Fruit fly (Drosophila melanogaster) ovary, adult (tissue): Measurements from ENCODE around the gene CG34138.

Experiments used
- CG17801 ChIP-seq: fragments of 200-800 bp; optimal IDR thresholded peaks from 2 replicates; lab custom pipeline; 2019; ENCODE audit warnings: missing biosample characterization, mild to moderate bottlenecking, missing genetic modification characterization, moderate library complexity; ENCODE audit not compliant: partially characterized antibody

CG34138 gene

DNA sequence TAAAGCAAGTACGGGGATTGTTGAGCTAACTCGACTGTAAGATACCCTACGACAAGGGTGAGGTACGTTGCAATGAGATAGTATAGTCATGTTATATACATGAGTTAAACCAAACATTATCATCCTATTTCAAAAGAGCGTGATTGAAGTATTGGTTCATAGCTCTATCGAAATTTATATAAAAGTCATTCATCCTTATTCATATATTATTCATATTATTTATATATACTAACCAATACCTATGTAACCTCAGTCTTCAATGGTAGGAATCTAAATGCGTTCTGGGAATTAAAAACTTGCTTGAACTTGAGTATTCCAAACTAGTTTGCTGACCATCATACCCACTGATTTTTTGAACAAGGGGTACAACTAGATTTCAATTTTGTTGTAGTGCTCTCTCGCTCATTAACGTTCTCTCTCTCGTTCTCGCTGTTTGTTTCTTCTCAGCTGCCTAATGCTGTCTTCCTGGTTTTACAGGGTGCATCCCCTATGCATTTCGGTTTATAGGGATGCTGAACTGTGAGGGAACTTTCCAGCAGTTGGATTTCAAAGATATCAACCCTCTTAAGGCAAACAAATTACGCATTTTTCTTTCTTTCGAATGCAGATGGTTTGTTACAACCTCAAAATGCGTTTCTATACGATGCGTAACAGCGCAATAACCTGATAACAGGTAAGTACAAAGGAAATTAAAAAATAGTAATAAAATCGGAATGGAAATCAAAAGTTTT is 6.8 kb upstream of the CG34138 start:
- peak; percentile 29 for TF ChIP-seq CG17801

DNA sequence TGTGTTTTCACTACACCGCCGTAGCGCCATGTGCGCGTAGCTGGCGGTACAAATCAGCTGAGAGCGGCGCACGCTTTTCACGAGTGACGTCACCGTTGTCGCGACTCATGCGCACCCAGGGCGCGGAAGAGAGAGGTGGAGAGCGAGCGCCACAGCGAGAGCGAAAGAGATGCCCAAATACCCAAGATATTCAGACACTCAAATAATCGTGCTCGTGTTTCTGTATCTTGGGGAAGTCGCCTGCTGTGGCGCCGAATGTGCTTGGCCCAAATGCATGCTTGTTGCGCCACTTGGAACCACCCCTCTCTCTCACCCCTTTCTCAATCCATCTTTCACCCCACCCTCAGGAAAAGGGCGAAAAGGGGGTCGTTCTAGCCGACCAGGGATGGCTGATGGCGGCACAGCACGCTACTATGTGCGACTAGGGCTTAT is 2.0 kb upstream of the CG34138 start, which contains the start of gene CG6231:
Gene CG6231, minus strand, starts transcription at position 34 of the 432 bp plus-strand sequence.
- TF ChIP-seq CG17801, result no peak

DNA sequence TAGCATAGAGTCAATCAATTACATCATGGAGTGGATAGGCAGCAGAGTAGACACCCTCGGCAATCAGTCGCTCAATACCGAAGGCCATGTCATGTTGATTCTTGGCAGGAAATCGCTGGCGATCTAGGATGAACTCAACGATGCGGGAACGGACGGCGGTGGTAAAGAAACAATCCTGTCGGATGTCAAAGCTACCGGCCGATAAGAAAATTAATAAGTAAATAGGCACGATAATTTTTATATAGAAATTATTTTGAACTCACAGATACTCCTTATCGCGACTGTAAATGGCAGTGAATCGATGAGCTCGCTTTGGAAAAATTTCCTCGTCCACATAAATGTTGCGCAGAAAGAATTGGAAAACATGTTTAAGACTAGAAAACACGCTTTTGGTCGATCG is 3.3 kb downstream of the CG34138 start:
- no peak for TF ChIP-seq CG17801

DNA sequence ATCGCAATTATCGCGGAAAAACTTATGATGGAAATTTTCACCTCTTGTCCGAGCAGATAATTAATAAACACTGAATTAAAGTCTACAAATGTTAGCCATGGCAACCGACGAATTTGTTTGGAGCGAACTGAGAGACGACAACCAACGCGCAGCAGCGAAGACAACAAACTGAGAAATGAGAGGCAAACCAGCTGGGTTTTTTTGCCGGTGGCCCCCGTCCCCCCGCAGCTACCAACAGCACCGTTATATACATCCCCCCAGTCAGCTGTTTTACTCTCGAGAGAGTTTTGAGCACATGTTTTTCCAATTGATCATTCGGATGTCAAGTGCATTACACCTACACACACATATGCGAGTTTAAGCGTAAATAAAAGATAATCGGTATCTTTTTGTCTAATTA is 6.3 kb downstream of the CG34138 start:
- TF ChIP-seq CG17801, result peak; percentile 10

DNA sequence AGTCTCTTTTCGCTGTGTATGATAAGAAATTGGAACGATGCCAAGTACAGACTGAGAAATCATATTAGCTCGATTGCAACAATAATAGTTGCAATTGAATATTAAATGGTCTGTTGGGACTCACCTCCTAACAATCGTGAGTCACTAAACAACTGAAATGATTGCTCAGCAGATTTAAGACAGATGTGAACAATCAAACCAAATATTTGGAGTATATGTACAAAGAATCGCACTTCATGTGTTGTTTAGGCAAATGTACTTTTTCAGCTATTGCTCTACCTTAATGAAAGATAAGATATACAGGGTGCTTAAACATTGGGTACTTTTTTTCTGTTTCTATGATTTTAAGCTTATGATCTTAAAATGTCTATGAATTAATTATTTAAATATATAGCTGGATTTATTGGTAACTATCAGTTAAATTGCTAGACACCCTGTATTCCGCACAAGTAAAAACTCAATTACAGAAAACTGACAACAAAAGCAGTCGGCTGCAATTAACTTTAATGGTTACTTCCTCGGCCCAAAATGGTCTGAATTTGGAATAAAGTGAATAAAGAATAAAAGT is 6.8 kb downstream of the CG34138 start:
- TF ChIP-seq CG17801, result peak; percentile 95

DNA sequence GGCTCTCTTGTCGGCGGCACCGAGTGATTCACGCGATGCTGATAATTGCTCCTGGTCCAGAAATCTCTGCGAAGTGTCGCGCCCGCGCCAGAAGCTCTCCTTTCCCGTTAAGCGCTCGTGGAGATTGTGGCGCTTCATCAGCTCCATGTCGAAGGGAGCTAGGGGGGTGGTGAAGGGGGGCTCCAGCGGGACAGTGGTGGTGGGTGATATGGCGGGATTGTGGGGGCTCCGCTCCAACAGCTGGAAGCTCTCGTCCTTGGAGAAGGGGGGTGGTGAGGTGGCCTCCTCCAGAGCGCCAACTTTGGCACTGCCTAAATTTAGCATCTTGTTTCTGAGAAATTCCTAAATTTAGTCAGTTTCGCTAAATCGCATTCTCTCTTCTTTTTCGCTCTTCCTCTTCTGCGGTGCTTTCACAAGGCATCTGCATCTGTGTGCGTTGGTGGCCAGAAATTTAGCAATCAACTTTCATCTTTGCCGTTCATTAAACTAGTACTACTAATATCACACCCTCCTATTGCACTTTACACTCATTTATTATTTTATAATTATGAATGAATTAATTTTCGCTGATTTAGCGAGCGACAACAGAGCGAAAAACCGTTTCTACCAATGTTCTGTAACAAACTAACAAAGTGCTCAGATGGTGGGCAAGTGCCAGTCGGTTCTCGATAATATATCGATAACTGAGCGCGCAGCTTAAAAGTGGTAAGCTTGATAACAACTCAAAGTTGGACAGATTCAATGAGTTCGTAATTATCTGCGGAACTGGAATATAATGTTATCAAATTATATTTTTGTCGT is 7.5 kb downstream of the CG34138 start, which contains the start of gene subdued:
Gene subdued, minus strand, starts transcription at position 631 of the 801 bp plus-strand sequence.
- TF ChIP-seq CG17801, result peak; percentile 19

DNA sequence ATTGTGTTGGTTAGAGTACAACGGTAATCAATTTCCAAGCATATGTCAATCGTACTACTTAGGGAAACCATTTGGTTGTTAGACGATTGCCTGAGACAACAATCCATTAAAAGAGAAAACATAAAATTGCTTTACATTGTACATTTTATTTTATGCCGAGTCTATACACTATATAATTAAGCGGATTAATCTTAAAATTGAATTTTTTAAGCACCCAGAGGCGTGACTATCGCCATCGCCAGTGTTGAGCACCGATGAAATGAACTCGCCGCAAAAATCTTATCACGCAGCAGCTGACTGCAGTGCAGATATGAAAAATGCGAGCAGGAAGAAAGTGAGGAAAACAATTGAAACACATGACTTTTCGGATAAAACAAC is 8.1 kb downstream of the CG34138 start:
- no peak for TF ChIP-seq CG17801

DNA sequence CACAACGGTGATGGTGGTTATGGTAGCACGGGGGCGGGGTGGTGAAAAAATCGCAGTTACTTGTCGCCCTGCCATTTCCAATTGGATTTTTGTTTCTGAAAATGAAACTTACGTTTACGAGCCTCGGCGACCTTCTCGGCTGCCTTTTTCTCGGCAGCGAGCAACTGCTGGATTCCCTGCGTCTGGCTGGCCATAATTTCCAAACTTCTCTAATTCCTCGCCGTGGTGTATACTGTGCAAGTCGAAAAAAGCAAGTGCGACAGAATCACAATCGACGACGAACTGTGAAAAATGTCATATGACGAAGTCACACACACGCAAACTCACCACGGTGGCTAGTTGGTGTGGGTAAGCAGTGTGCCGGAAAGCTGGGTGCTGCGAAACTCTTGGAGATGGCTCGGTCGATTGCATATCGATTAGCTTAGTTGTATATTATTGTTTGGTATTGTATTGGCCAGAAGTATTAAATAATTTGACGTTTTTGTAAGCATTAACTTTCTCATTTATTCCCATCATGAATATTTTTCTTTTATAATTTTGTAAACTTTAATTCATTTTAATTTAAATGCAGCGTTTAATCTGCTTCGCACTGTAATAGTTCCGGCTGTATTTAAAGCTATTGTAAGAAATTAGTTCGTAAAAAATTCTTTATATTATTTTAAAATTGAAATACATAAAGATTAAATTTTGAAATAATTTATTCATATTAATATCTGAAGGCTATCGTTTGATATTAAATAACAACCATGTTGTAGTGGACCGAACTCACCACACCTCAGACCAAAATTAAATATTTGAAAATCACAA is 9.5 kb downstream of the CG34138 start, which contains the start of gene Vha13:
Gene Vha13, minus strand, starts transcription at position 293 of the 807 bp plus-strand sequence.
- TF ChIP-seq CG17801, result peak; percentile 74

DNA sequence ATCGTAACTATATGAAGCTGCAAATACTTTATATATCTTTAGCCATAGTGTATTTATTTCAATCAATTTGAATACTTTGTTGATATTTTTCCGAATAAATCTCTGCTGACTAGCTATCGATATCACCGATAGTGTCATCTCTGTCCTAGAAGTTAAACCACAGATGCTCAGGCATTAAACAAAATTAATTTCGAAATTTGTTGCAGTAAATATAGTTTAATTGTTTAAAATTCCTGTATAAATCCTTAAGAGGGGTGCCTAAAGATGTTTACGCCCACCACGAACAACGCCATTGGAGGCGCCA is 10.1 kb downstream of the CG34138 start, which contains the start of gene Nup58:
Gene Nup58, plus strand, starts transcription at position 126 of the 304 bp plus-strand sequence.
- TF ChIP-seq CG17801, result peak; percentile 11

DNA sequence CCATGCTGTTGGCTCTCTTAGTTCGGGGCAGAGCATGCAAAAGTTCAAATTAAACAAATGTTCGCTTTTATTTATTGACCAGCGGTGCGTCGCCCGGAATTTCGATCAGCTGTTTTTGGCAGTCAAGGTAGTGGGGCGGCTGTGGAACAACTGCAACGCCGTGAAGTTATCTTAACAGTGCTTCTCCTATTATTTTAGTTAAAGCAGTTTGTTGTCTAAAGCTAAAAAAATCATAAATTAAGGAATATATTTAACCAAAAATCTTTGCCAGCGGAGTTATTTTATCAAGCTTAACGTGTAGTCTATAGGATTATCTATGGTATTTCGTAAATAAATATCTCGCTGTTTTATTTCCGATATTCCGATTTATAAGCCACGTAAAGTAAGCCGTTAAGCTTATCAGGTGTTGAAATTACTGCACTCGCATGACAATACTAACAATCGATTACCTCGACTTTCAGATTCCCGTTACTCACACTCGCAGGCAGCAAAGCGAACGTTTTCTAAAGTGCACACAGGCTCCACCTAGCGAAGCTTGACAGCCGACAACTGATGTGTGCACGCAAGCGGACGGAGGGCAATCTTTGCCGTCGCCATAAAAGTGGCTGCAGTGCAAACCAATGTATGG is 13.7 kb downstream of the CG34138 start, which contains the start of the genes CG6195 and CG31220:
Gene CG6195, minus strand, starts transcription at position 122 of the 628 bp plus-strand sequence.
Gene CG31220, plus strand, starts transcription at position 199 of the 628 bp plus-strand sequence.
- no peak for TF ChIP-seq CG17801

DNA sequence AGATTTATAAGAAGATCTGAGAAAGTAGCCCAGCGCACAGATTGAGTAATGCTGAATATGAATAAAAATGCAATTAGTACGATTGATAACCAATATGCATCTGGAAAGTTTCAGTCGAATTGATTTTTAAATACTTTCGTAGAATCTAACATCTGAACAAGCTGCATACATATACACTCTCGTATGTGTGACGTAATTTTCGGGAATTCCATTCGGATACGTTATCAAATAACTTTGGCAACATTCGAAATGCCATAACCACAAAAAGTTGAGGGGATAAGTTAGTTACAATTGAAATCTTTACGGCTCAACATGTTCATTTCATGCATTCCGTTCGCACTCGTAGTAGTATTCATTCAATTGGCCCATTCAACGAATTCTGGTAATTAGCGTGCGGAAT is 16.0 kb downstream of the CG34138 start, which contains the start of gene CG31219:
Gene CG31219, plus strand, starts transcription at position 301 of the 400 bp plus-strand sequence.
- TF ChIP-seq CG17801, result no peak

DNA sequence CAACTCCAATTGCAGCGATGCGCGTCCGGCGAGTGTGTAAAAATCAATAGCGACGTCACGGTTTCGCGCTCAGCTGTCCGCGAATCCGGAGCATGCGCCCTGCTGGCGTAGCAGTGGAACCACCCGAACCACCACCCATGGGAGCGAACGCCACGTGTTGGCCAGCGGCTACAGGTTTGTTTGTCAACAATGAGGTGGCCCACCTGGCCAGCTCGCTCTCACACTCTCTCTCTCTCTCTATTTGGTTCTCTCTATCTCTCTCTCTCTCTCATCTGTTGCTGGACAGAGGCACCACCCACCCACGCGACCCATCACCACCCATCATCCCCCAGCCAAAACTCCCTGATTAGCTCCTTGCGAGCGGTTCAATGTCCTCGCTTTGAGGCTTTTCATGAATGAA is 21.7 kb downstream of the CG34138 start:
- TF ChIP-seq CG17801, result no peak

DNA sequence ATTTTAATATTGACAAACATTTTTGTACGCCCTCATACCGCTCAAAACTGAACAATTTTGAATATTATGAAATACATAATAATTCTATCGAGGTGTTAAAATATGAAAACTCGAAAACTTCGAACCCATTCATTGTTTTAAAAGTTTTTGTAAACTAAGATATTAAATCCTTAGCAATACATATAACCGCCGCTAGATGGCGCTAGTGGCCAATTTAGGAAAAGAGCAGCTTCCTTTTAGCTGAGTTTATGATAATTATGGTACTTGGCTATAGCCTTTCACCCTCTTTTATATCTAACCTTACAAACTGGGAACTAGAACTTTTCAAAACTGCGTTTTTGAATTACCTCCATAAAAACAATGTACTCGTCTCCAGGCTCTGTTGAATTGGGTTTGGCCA is 22.5 kb downstream of the CG34138 start:
- TF ChIP-seq CG17801, result no peak

DNA sequence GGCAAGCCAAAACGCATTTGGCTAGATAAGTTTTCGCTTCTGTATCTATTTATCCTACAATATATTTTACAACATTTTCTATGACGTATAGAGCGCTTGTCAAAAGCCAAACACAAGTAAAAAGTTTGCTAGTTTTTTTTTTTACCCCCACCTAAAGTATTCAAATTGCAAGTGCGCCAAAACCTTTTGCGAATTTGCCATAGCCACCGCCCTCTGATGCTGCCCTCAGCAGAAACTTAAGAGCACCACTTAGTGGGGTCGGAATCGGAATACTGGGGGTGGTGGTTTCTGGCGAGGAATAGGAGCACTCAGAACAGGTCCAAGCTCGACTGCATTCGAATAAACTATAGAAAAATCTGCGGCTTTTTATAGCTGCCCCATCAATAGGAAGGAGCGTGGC is 23.0 kb downstream of the CG34138 start, which contains the start of gene CG6184:
Gene CG6184, minus strand, starts transcription at position 101 of the 400 bp plus-strand sequence.
- no peak for TF ChIP-seq CG17801

DNA sequence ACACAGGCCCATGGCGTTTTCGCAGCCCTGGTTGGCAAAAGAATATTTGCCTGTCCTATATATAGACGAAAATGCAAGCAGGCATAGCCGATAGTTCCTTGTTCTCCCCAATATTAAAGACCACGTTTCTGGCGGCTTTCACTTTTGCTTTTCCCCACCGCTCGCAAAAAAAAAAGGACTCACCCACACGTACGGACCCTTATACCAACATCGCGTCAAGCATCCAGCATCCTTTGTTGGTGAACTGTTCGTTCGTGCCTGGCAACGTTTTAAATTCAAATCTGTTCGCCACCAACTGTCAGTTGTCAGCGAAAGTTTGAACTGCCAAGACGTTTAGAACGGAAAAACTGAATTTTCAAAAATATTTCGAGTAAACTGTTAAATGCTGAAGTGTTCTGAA is 24.7 kb downstream of the CG34138 start, which contains the start of gene ort:
Gene ort, plus strand, starts transcription at position 301 of the 400 bp plus-strand sequence.
- no peak for TF ChIP-seq CG17801
